Fruit fly (Drosophila melanogaster): ENCODE results near the gene Mcm10.

Mcm10 gene

DNA sequence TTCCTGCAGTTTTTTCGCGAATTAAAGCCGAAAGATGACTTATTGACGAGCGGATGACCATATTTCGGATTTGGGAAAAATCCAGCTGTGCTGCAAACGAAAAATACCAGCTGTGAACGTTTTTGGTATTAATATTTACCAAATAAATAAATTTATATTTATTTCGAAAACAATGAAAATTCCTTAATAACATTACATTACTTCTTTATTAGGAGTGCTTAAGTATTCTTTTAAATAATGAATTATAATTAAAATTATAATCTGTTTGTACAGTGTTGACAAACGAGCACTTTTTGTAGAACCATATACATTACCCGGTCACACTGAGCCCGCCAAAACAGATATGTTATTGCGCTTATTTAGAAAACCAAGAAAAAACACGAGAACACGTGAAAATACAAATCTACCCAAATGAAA is at the start of gene Mcm10, which contains the start of gene bur:
TSS of gene Mcm10 (plus strand) at position 319 of the 417 bp plus-strand sequence.
TSS of gene bur (minus strand) at position 69 of the 417 bp plus-strand sequence.
- no peak for TF ChIP-seq CG7368 (GFP tag; optimal IDR thresholded peaks at IDR 0.05)
- peak; percentile 66 for TF ChIP-seq Eip93F (GFP tag; optimal IDR thresholded peaks at IDR 0.05)

DNA sequence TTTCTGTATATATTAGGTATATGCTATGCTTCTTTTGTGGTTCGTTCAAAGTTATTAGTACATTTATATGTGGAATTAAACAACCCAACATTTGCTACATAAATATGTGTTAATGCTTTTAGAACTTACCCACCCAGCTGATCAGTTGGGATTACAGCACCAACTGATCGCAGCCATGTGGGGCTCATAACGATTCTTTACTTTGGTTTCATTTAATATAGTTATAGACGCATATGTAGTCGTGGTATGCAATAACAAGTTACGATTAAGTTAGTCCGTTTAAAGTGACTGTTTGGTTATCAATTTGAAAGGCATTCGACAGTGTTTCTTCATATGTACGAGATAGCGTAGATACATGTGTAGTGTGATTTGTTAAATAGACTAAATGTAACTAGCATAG is 44.0 kb upstream of the Mcm10 start:
- TF ChIP-seq CG34406 (GFP tag; optimal IDR thresholded peaks at IDR 0.05) (no peak), dac (GFP tag; optimal IDR thresholded peaks at IDR 0.05) (no peak), fd85E (GFP tag; optimal IDR thresholded peaks at IDR 0.05) (no peak), vri (GFP tag; optimal IDR thresholded peaks at IDR 0.05) (no peak), net (GFP tag; optimal IDR thresholded peaks at IDR 0.05) (no peak), CG3032 (tag; optimal IDR thresholded peaks at IDR 0.05) (no peak), CG11902 (GFP tag; optimal IDR thresholded peaks at IDR 0.05) (no peak), CG6792 (GFP tag; optimal IDR thresholded peaks at IDR 0.05) (no peak), fd59A (GFP tag; optimal IDR thresholded peaks at IDR 0.05) (no peak), CG8119 (GFP tag; IDR thresholded peaks at IDR 0.05) (no peak)

DNA sequence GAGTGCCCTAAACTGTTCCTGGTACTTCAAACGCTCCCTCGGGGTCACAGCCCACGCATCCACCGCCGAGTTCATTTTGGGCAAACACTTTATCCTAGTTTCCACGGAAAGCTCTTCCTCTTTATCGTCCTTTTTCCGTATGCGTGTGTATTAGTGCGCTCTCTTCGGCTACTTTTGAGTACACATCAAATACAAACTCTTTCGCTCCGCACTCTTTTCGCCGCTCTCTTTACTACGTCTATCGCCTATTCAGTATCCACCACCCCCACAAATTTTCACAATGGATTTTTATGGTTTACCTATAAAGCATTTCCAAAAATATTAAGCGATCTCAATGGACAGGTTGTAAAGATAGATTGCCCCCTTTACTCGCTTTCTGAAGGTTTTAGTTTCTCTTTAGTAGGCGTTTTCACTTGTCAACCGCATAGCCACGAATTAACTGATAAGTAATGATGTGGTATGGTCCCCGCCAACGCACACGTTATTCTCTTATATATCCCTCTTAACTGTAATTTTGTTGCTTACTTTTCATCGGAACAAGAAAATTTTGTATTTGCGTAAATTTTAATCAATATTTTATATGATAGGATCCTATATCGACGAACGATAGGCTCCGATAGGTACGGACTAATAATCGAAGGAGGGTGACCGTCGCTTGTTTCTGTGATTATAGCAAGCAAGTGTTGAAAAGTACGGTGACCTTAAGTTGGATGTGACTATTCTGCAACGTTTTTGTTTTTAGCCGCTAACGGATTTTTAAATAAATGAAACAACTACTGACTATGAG is 37.8 kb upstream of the Mcm10 start, which contains the start of gene Dap160:
TSS of gene Dap160 (minus strand) at position 634 of the 787 bp plus-strand sequence.
- TF ChIP-seq Sox15 (GFP tag; optimal IDR thresholded peaks at IDR 0.05) (no peak), esn (GFP tag; optimal IDR thresholded peaks at IDR 0.05) (peak; percentile 12), Lpt (GFP tag; optimal IDR thresholded peaks at IDR 0.05) (no peak), fd85E (GFP tag; optimal IDR thresholded peaks at IDR 0.05) (peak; percentile 36), Sox14 (GFP tag; optimal IDR thresholded peaks at IDR 0.05) (peak; percentile 9), Hr4 (GFP tag; optimal IDR thresholded peaks at IDR 0.05) (no peak), Gug (GFP tag; IDR thresholded peaks at IDR 0.05) (no peak), CG1621 (tag; optimal IDR thresholded peaks at IDR 0.05) (no peak), CG6163 (GFP tag; IDR thresholded peaks at IDR 0.05) (no peak), CG15336 (GFP tag; IDR thresholded peaks at IDR 0.05) (no peak), CG31627 (GFP tag; optimal IDR thresholded peaks at IDR 0.05) (no peak)

DNA sequence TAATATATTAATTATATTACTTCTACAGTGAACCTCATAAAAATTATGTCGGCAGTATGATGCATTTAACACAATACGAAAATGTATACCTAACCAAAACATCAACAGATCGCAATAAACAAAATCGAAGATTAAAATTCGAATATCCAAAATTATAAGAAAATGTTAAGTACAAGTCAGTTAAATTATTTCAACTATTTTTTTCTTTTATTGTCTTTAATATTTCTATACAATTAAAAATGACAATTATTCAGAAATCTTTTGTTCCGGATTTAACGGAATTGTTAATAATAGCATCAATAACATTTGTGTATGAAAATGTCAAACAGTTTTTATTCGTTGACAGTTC is 37.3 kb upstream of the Mcm10 start:
- no peak for TF ChIP-seq vri (GFP tag; optimal IDR thresholded peaks at IDR 0.05)
- no peak for TF ChIP-seq fd85E (GFP tag; optimal IDR thresholded peaks at IDR 0.05)
- no peak for TF ChIP-seq Eip75B (GFP tag; optimal IDR thresholded peaks at IDR 0.05)
- TF ChIP-seq Lpt (GFP tag; optimal IDR thresholded peaks at IDR 0.05): no peak
- TF ChIP-seq esn (GFP tag; optimal IDR thresholded peaks at IDR 0.05): no peak
- no peak for TF ChIP-seq pdm3 (GFP tag; optimal IDR thresholded peaks at IDR 0.05)
- no peak for TF ChIP-seq achi (GFP tag; optimal IDR thresholded peaks at IDR 0.05)
- TF ChIP-seq spab (GFP tag; optimal IDR thresholded peaks at IDR 0.05): no peak

DNA sequence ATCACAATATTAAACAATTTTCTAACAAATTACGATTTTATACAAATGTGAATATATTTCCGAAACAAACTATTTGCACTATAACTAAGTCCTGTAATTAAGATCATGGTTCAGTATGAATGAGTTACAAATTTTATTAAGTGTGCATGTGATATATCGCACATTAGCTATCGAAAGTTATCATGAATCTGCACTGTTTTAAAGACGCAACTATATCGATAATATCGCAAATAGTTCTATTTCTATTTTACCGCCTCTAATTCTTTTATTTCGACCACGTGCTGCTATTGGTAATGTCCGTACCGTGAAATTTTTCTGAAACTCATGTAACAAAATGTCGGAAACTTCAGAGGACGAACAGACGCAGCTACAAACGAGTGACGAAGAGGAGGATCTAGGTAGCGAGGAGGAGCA is 36.8 kb upstream of the Mcm10 start, which contains the start of gene pths:
TSS of gene pths (plus strand) at position 258 of the 414 bp plus-strand sequence.
- peak; percentile 29 for TF ChIP-seq Ets21C (GFP tag; optimal IDR thresholded peaks at IDR 0.05)
- no peak for TF ChIP-seq CG4318 (GFP tag; optimal IDR thresholded peaks at IDR 0.05)
- TF ChIP-seq CG11902 (GFP tag; optimal IDR thresholded peaks at IDR 0.05): peak; percentile 32
- TF ChIP-seq OdsH (GFP tag; optimal IDR thresholded peaks at IDR 0.05): no peak
- peak; percentile 62 for TF ChIP-seq Eip78C (GFP tag)
- TF ChIP-seq Sox15 (GFP tag; optimal IDR thresholded peaks at IDR 0.05): peak; percentile 22
- TF ChIP-seq Hr4 (GFP tag; optimal IDR thresholded peaks at IDR 0.05): no peak
- TF ChIP-seq fkh (GFP tag; optimal IDR thresholded peaks at IDR 0.05): no peak
- no peak for TF ChIP-seq CG6276 (GFP tag; optimal IDR thresholded peaks at IDR 0.05)
- no peak for TF ChIP-seq CG6163 (GFP tag; IDR thresholded peaks at IDR 0.05)
- no peak for TF ChIP-seq Sox14 (GFP tag; optimal IDR thresholded peaks at IDR 0.05)
- TF ChIP-seq lz (GFP tag; optimal IDR thresholded peaks at IDR 0.05): peak; percentile 16
- TF ChIP-seq vri (GFP tag; optimal IDR thresholded peaks at IDR 0.05): no peak
- no peak for TF ChIP-seq fd85E (GFP tag; optimal IDR thresholded peaks at IDR 0.05)
- TF ChIP-seq CG15336 (GFP tag; IDR thresholded peaks at IDR 0.05): no peak
- TF ChIP-seq cyc (GFP tag; optimal IDR thresholded peaks at IDR 0.05): peak; percentile 44
- peak; percentile 26 for TF ChIP-seq esn (GFP tag; optimal IDR thresholded peaks at IDR 0.05)
- no peak for TF ChIP-seq CG7368 (GFP tag; optimal IDR thresholded peaks at IDR 0.05)
- TF ChIP-seq topi (GFP tag; optimal IDR thresholded peaks at IDR 0.05): no peak
- TF ChIP-seq salr (GFP tag; optimal IDR thresholded peaks at IDR 0.05): no peak
- TF ChIP-seq CG10631 (GFP tag; optimal IDR thresholded peaks at IDR 0.05): no peak
- TF ChIP-seq Hr38 (GFP tag; optimal IDR thresholded peaks at IDR 0.05): no peak
- TF ChIP-seq CG1621 (tag; optimal IDR thresholded peaks at IDR 0.05): no peak
- no peak for TF ChIP-seq net (GFP tag; optimal IDR thresholded peaks at IDR 0.05)
- no peak for TF ChIP-seq Ets96B (tag; optimal IDR thresholded peaks at IDR 0.05)
- no peak for TF ChIP-seq Lpt (GFP tag; optimal IDR thresholded peaks at IDR 0.05)
- peak; percentile 59 for TF ChIP-seq CG31627 (GFP tag; optimal IDR thresholded peaks at IDR 0.05)
- no peak for TF ChIP-seq Sox102F (GFP tag; optimal IDR thresholded peaks at IDR 0.05)
- no peak for TF ChIP-seq CG8119 (GFP tag; IDR thresholded peaks at IDR 0.05)
- TF ChIP-seq dsx (GFP tag; optimal IDR thresholded peaks at IDR 0.05; ENCODE audit: poor library complexity, severe bottlenecking): no peak

Data from whole organism, prepupa.